Fruit fly (Drosophila melanogaster) whole organism, embryonic: ENCODE measurements around the gene mRpL15.

Source experiments
- ATbp ChIP-seq: fragments of 200-800 bp; sonication (Bioruptor generic); optimal IDR thresholded peaks from 2 replicates; lab custom pipeline; 2017; ENCODE audit warnings: missing biosample characterization, mild to moderate bottlenecking, missing genetic modification characterization, missing genetic modification reagents
- BEAF-32 ChIP-seq: fragments of 200-800 bp; sonication (Bioruptor generic); optimal IDR thresholded peaks from 3 replicates; lab custom pipeline; 2017; ENCODE audit warnings: missing biosample characterization, missing genetic modification characterization, mild to moderate bottlenecking, moderate library complexity, missing genetic modification reagents
- CG10321 ChIP-seq: fragments of 200-800 bp; sonication (Bioruptor generic); IDR thresholded peaks from 2 replicates; pipeline ENCODE4 v1.3.6; 2022; ENCODE audit warnings: missing biosample characterization, missing genetic modification characterization
- CG10462 ChIP-seq: fragments of 200-800 bp; sonication (Bioruptor generic); optimal IDR thresholded peaks from 2 replicates; lab custom pipeline; 2016; ENCODE audit warnings: missing biosample characterization, missing genetic modification characterization
- CG10959 ChIP-seq: fragments of 200-800 bp; sonication (Bioruptor generic); IDR thresholded peaks from 2 replicates; pipeline ENCODE4 v1.3.6; 2022; ENCODE audit warnings: missing biosample characterization, missing genetic modification characterization
- CG11093 ChIP-seq: fragments of 200-800 bp; sonication (Bioruptor generic); IDR thresholded peaks from 3 replicates; pipeline ENCODE4 v1.3.6; 2022; ENCODE audit warnings: missing biosample characterization, missing genetic modification characterization
- CG12299 ChIP-seq: fragments of 200-800 bp; sonication (Bioruptor generic); optimal IDR thresholded peaks from 2 replicates; lab custom pipeline; 2018; ENCODE audit warnings: missing biosample characterization, mild to moderate bottlenecking, missing genetic modification characterization
- CG13624 ChIP-seq: fragments of 200-800 bp; sonication (Bioruptor generic); optimal IDR thresholded peaks from 2 replicates; lab custom pipeline; 2016; ENCODE audit warnings: missing biosample characterization, missing genetic modification characterization
- CG14860 ChIP-seq: fragments of 200-800 bp; sonication (Bioruptor generic); IDR thresholded peaks from 3 replicates; pipeline ENCODE4 v1.3.6; 2022; ENCODE audit warnings: missing biosample characterization, missing genetic modification characterization; ENCODE audit not compliant: partially characterized antibody
- CG1647 ChIP-seq: fragments of 200-800 bp; sonication (Bioruptor generic); optimal IDR thresholded peaks from 3 replicates; lab custom pipeline; 2016; ENCODE audit warnings: missing biosample characterization, missing genetic modification characterization
- CG17568 ChIP-seq: fragments of 200-800 bp; sonication (Bioruptor generic); optimal IDR thresholded peaks from 2 replicates; lab custom pipeline; 2018; ENCODE audit warnings: missing biosample characterization, mild to moderate bottlenecking, missing genetic modification characterization, moderate library complexity
- CG18262 ChIP-seq: fragments of 200-800 bp; optimal IDR thresholded peaks from 3 replicates; lab custom pipeline; 2019; ENCODE audit warnings: missing biosample characterization, mild to moderate bottlenecking, missing genetic modification characterization, moderate library complexity
- CG32767 ChIP-seq: fragments of 200-800 bp; sonication (Bioruptor generic); IDR thresholded peaks from 2 replicates; pipeline ENCODE4 v1.3.6; 2022; ENCODE audit warnings: missing biosample characterization, missing genetic modification characterization
- CG4328 ChIP-seq: fragments of 200-800 bp; sonication (Bioruptor generic); optimal IDR thresholded peaks from 3 replicates; lab custom pipeline; 2017; ENCODE audit warnings: missing biosample characterization, missing genetic modification reagents, missing genetic modification characterization
- CG43689 ChIP-seq: fragments of 200-800 bp; sonication (Bioruptor generic); IDR thresholded peaks from 2 replicates; pipeline ENCODE4 v1.3.6; 2022; ENCODE audit warnings: missing biosample characterization, missing genetic modification characterization
- CG6683 ChIP-seq: fragments of 200-800 bp; sonication (Bioruptor generic); optimal IDR thresholded peaks from 2 replicates; lab custom pipeline; 2017; ENCODE audit warnings: missing biosample characterization, mild to moderate bottlenecking, missing genetic modification characterization, missing genetic modification reagents
- CG6813 ChIP-seq: fragments of 200-800 bp; sonication (Bioruptor generic); optimal IDR thresholded peaks from 2 replicates; lab custom pipeline; 2017; ENCODE audit warnings: missing biosample characterization, missing genetic modification characterization, mild to moderate bottlenecking, moderate library complexity, missing genetic modification reagents
- CG7839 ChIP-seq: fragments of 200-800 bp; sonication (Bioruptor generic); optimal IDR thresholded peaks from 3 replicates; lab custom pipeline; 2018; ENCODE audit warnings: missing biosample characterization, mild to moderate bottlenecking, missing genetic modification characterization, moderate library complexity
- CG7963 ChIP-seq: fragments of 200-800 bp; sonication (Bioruptor generic); IDR thresholded peaks from 3 replicates; pipeline ENCODE4 v1.3.6; 2022; ENCODE audit warnings: missing biosample characterization, missing genetic modification characterization; ENCODE audit not compliant: partially characterized antibody
- CG8765 ChIP-seq: fragments of 200-800 bp; sonication (Bioruptor generic); IDR thresholded peaks from 2 replicates; pipeline ENCODE4 v1.3.6; 2022; ENCODE audit warnings: missing biosample characterization, missing genetic modification characterization
- CG9817 ChIP-seq: fragments of 200-800 bp; sonication (Bioruptor generic); optimal IDR thresholded peaks from 2 replicates; lab custom pipeline; 2018; ENCODE audit warnings: missing biosample characterization, mild to moderate bottlenecking, missing genetic modification characterization, moderate library complexity
- CG9932 ChIP-seq: fragments of 200-800 bp; sonication (Bioruptor generic); IDR thresholded peaks from 2 replicates; pipeline ENCODE4 v1.3.6; 2022; ENCODE audit warnings: missing biosample characterization, missing genetic modification characterization
- CHES-1-like ChIP-seq: fragments of 200-800 bp; sonication (Bioruptor generic); optimal IDR thresholded peaks from 2 replicates; lab custom pipeline; 2016; ENCODE audit warnings: missing biosample characterization, missing genetic modification characterization
- Dll ChIP-seq: fragments of 200-800 bp; sonication (Bioruptor generic); IDR thresholded peaks from 4 replicates; pipeline ENCODE4 v1.3.6; 2022; ENCODE audit warnings: missing biosample characterization, missing genetic modification characterization; ENCODE audit not compliant: partially characterized antibody
- E2f2 ChIP-seq: fragments of 200-800 bp; sonication (Bioruptor generic); IDR thresholded peaks from 2 replicates; pipeline ENCODE4 v1.3.6; 2022; ENCODE audit warnings: missing biosample characterization, missing genetic modification characterization
- Gug ChIP-seq: fragments of 200-800 bp; sonication (Bioruptor generic); IDR thresholded peaks from 4 replicates; pipeline ENCODE4 v1.3.6; 2022; ENCODE audit warnings: missing biosample characterization, missing genetic modification characterization
- Hmx ChIP-seq: fragments of 200-800 bp; sonication (Bioruptor generic); optimal IDR thresholded peaks from 2 replicates; lab custom pipeline; 2016; ENCODE audit warnings: missing biosample characterization, missing genetic modification characterization
- Nf-YC ChIP-seq: fragments of 200-800 bp; optimal IDR thresholded peaks from 3 replicates; lab custom pipeline; 2019; ENCODE audit warnings: missing biosample characterization, mild to moderate bottlenecking, missing genetic modification characterization, moderate library complexity
- Rfx ChIP-seq: fragments of 200-800 bp; sonication (Bioruptor generic); IDR thresholded peaks from 2 replicates; pipeline ENCODE4 v1.3.6; 2022; ENCODE audit warnings: missing biosample characterization, missing genetic modification characterization
- Spps ChIP-seq: fragments of 200-800 bp; sonication (Bioruptor generic); optimal IDR thresholded peaks from 2 replicates; lab custom pipeline; 2018; ENCODE audit warnings: missing biosample characterization, mild to moderate bottlenecking, missing genetic modification characterization
- Vsx1 ChIP-seq: fragments of 200-800 bp; sonication (Bioruptor generic); optimal IDR thresholded peaks from 2 replicates; lab custom pipeline; 2017; ENCODE audit warnings: missing biosample characterization, mild to moderate bottlenecking, missing genetic modification characterization, missing genetic modification reagents
- ase ChIP-seq: fragments of 200-800 bp; sonication (Bioruptor generic); IDR thresholded peaks from 3 replicates; pipeline ENCODE4 v1.3.6; 2022; ENCODE audit warnings: missing biosample characterization, missing genetic modification characterization
- caup ChIP-seq: fragments of 200-800 bp; sonication (Bioruptor generic); optimal IDR thresholded peaks from 3 replicates; lab custom pipeline; 2017; ENCODE audit warnings: missing biosample characterization, mild to moderate bottlenecking, missing genetic modification characterization, moderate library complexity; ENCODE audit not compliant: severe bottlenecking
- chn ChIP-seq: fragments of 200-800 bp; sonication (Bioruptor generic); optimal IDR thresholded peaks from 2 replicates; lab custom pipeline; 2016; ENCODE audit warnings: missing biosample characterization, missing genetic modification characterization
- danr ChIP-seq: fragments of 200-800 bp; sonication (Bioruptor generic); IDR thresholded peaks from 2 replicates; pipeline ENCODE4 v1.3.6; 2022; ENCODE audit warnings: missing biosample characterization, missing genetic modification characterization
- dati ChIP-seq: fragments of 200-800 bp; sonication (Bioruptor generic); IDR thresholded peaks from 2 replicates; pipeline ENCODE4 v1.3.6; 2022; ENCODE audit warnings: missing biosample characterization, missing genetic modification characterization
- eve ChIP-seq, 2 experiments: fragments of >200 bp; optimal IDR thresholded peaks; 2 replicates each; lab custom pipeline; 2017; ENCODE audit warnings: missing biosample characterization in 2 of 2, missing genetic modification characterization in 2 of 2
- fd102C ChIP-seq: fragments of 200-800 bp; sonication (Bioruptor generic); optimal IDR thresholded peaks from 2 replicates; lab custom pipeline; 2018; ENCODE audit warnings: missing biosample characterization, mild to moderate bottlenecking, missing genetic modification characterization, moderate library complexity
- grau ChIP-seq: fragments of 200-800 bp; optimal IDR thresholded peaks from 3 replicates; lab custom pipeline; 2019; ENCODE audit warnings: missing biosample characterization, mild to moderate bottlenecking, missing genetic modification characterization, moderate library complexity
- gsb ChIP-seq: fragments of 200-800 bp; sonication (Bioruptor generic); IDR thresholded peaks from 2 replicates; pipeline ENCODE4 v1.3.6; 2022; ENCODE audit warnings: missing biosample characterization, missing genetic modification characterization
- hkb ChIP-seq, 2 experiments: fragments of 200-800 bp in 1 of 2; fragments of >200 bp in 1 of 2; sonication (Bioruptor generic) in 1 of 2; IDR thresholded peaks in 1 of 2; optimal IDR thresholded peaks in 1 of 2; 2 replicates each; pipeline versions ENCODE4 v1.3.6 to Lab custom; 2017 to 2022; ENCODE audit warnings: missing biosample characterization in 1 of 2, missing genetic modification characterization in 1 of 2
- mirr ChIP-seq: fragments of 200-800 bp; sonication (Bioruptor generic); optimal IDR thresholded peaks from 3 replicates; lab custom pipeline; 2018; ENCODE audit warnings: missing biosample characterization, mild to moderate bottlenecking, missing genetic modification characterization
- pfk ChIP-seq: fragments of 200-800 bp; sonication (Bioruptor generic); optimal IDR thresholded peaks from 2 replicates; lab custom pipeline; 2018; ENCODE audit warnings: missing biosample characterization, mild to moderate bottlenecking, missing genetic modification characterization, moderate library complexity
- sc ChIP-seq, 3 experiments: fragments of >200 bp in 2 of 3; fragments of 200-800 bp in 1 of 3; sonication (Bioruptor generic) in 1 of 3; optimal IDR thresholded peaks; 2 replicates in 2 of 3; 3 replicates in 1 of 3; lab custom pipeline; 2017; ENCODE audit warnings: mild to moderate bottlenecking in 1 of 3, missing biosample characterization in 1 of 3, missing genetic modification characterization in 1 of 3, missing genetic modification reagents in 1 of 3
- sim ChIP-seq: fragments of 200-800 bp; sonication (Bioruptor generic); IDR thresholded peaks from 2 replicates; pipeline ENCODE4 v1.3.6; 2022; ENCODE audit warnings: missing biosample characterization, missing genetic modification characterization
- slou ChIP-seq: fragments of 200-800 bp; sonication (Bioruptor generic); optimal IDR thresholded peaks from 3 replicates; lab custom pipeline; 2016; ENCODE audit warnings: missing biosample characterization, missing genetic modification characterization
- tap ChIP-seq: fragments of 200-800 bp; optimal IDR thresholded peaks from 3 replicates; lab custom pipeline; 2019; ENCODE audit warnings: missing biosample characterization, mild to moderate bottlenecking, missing genetic modification characterization, moderate library complexity

Gene mRpL15

DNA sequence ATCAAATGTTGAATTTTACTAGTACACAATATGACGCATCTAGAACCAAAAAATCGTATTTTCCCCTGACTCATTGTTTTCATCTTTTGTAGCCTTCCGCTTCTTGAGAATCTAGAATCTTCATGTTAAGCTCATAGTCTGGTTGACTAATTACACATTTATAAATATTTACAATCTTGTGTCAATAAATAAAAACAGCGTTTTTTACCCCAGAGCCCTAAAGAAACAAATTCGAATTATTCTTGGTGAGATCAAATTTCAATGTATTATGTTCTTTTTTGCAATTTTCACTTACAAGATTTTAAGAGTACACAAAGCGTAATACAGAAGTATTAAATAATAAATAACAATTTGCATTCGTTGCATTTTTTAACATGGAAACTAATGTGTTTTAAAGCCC lies 40.0 kb downstream of the mRpL15 start:
- TF ChIP-seq eve (GFP tag; optimal IDR thresholded peaks at IDR 0.05; lab: Kevin White, UChicago) (peak in 1 of 2 experiments; percentile 58), Nf-YC (tag; lab: Kevin White, UChicago) (no peak), mirr (GFP tag; lab: Kevin White, UChicago) (no peak), fd102C (GFP tag; lab: Kevin White, UChicago) (no peak), CG4328 (GFP tag; lab: Kevin White, UChicago) (no peak), CG10321 (GFP tag; lab: Robert Waterston, UW) (no peak), grau (tag; lab: Kevin White, UChicago) (no peak), danr (GFP tag; lab: Robert Waterston, UW) (no peak), ase (GFP tag; lab: Robert Waterston, UW) (no peak), CG6813 (GFP tag; lab: Kevin White, UChicago) (peak; percentile 31), CG43689 (GFP tag; lab: Robert Waterston, UW) (no peak), CG10959 (GFP tag; lab: Robert Waterston, UW) (no peak), Hmx (GFP tag; lab: Kevin White, UChicago) (peak; percentile 44), CG9932 (GFP tag; lab: Robert Waterston, UW) (no peak), CG7839 (tag; lab: Kevin White, UChicago) (no peak), CG6683 (GFP tag; lab: Kevin White, UChicago) (no peak), sc (optimal IDR thresholded peaks at IDR 0.05; lab: Kevin White, UChicago) (no peak), sc (GFP tag; optimal IDR thresholded peaks at IDR 0.05; lab: Kevin White, UChicago) (no peak), CG17568 (GFP tag; lab: Kevin White, UChicago) (peak; percentile 19)

DNA sequence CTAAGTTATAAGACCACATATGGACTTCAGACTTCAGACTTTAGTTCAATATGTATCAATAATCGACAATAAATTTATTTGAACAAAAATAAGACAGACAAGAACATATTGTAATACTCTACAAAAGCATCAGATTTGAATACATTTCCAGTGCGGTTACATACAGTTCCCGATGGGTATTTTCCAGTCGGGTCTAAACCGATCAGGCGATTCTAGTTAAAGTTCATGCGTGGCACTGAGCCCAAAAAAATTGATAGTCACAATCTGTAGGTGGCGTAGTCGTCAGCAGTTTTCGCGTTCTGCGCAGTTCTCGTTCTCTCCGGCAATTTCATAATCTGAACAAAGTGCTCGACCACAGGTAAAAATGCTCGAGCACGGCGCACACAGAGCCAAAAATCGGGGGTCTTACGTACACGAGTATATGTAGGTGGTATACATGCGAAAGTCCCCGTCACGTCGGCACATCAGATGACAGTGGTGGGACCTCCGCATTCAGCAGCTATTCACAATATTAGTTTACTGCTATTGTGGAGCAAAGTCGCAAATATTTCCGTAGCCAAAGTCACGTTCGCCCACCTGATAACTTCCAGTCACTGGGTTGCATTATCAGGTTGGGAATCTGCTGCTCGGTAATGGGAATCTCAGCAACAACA lies 40.6 kb downstream of the mRpL15 start:
- TF ChIP-seq CG32767 (GFP tag; lab: Robert Waterston, UW) (no peak), CG18262 (tag; lab: Kevin White, UChicago) (peak; percentile 22), CHES-1-like (GFP tag; lab: Kevin White, UChicago) (no peak), CG12299 (no peak), CG7963 (GFP tag; lab: Robert Waterston, UW) (no peak), CG11093 (GFP tag; lab: Robert Waterston, UW) (no peak), dati (GFP tag; lab: Robert Waterston, UW) (no peak), E2f2 (GFP tag; lab: Robert Waterston, UW) (no peak), CG1647 (GFP tag; lab: Kevin White, UChicago) (peak; percentile 54), slou (no peak), CG8765 (GFP tag; lab: Robert Waterston, UW) (peak; percentile 44; the same call in 1 of the 2 replicates), CG6813 (GFP tag; lab: Kevin White, UChicago) (no peak), tap (tag; lab: Kevin White, UChicago) (no peak), CG9817 (tag; lab: Kevin White, UChicago) (no peak), CG14860 (no peak), Rfx (GFP tag; lab: Robert Waterston, UW) (peak; percentile 75), CG13624 (GFP tag; lab: Kevin White, UChicago) (peak; percentile 85), Gug (GFP tag; lab: Robert Waterston, UW) (peak; percentile 17; the same call in 1 of the 4 replicates), gsb (0 out of 2 replicates have a peak, but pooled peaks have one; percentile 21), chn (GFP tag; lab: Kevin White, UChicago) (no peak), BEAF-32 (no peak), hkb (optimal IDR thresholded peaks at IDR 0.05; lab: Kevin White, UChicago) (no peak), hkb (GFP tag; IDR thresholded peaks at IDR 0.05; lab: Robert Waterston, UW) (no peak), Dll (GFP tag; lab: Robert Waterston, UW) (no peak), sim (GFP tag; lab: Robert Waterston, UW) (no peak), Vsx1 (GFP tag; lab: Kevin White, UChicago) (no peak), CG10462 (GFP tag; lab: Kevin White, UChicago) (no peak), CG7839 (tag; lab: Kevin White, UChicago) (peak; percentile 63), caup (peak; percentile 46), Spps (no peak), ATbp (no peak), pfk (GFP tag; lab: Kevin White, UChicago) (peak; percentile 58)
